Worm (Caenorhabditis elegans): Measurements from ENCODE around the gene F47B8.18.

Gene F47B8.18

ce11 chrV:14324502-14325467 lies at the start of gene F47B8.18, which contains the start of gene F47B8.4:
TSS of gene F47B8.18 (minus strand) at chrV:14325464.
TSS of gene F47B8.4 (minus strand) at chrV:14324673.
- TF ChIP-seq dpl-1 (GFP tag; optimal IDR thresholded peaks at IDR 0.05) (no peak), nhr-77 (tag; optimal IDR thresholded peaks at IDR 0.05) (no peak), snu-23 (GFP tag; optimal IDR thresholded peaks at IDR 0.05) (no peak), ceh-8 (GFP tag; optimal IDR thresholded peaks at IDR 0.05) (peak; percentile 83), sox-4 (tag; optimal IDR thresholded peaks at IDR 0.05) (no peak), ets-5 (GFP tag; IDR thresholded peaks at IDR 0.05) (no peak), lin-39 (tag; optimal IDR thresholded peaks at IDR 0.05) (no peak), unc-30 (tag; optimal IDR thresholded peaks at IDR 0.05) (no peak)

ce11 chrV:14372774-14373173 lies 47.5 kb upstream of the F47B8.18 start, which contains the start of gene unc-39:
TSS of gene unc-39 (plus strand) at chrV:14373074.
- TF ChIP-seq zag-1 (tag; optimal IDR thresholded peaks at IDR 0.05) (no peak), lir-3 (tag; optimal IDR thresholded peaks at IDR 0.05; ENCODE audit: poor library complexity) (no peak), xbp-1 (tag; optimal IDR thresholded peaks at IDR 0.05) (no peak), lin-14 (GFP tag; optimal IDR thresholded peaks at IDR 0.05) (no peak), fkh-10 (GFP tag; optimal IDR thresholded peaks at IDR 0.05) (no peak), mab-9 (GFP tag; IDR thresholded peaks at IDR 0.05) (no peak), ztf-11 (tag; optimal IDR thresholded peaks at IDR 0.05) (no peak), efl-1 (optimal IDR thresholded peaks at IDR 0.05) (no peak), efl-1 (GFP tag; optimal IDR thresholded peaks at IDR 0.05 in 1 of 2) (no peak), nhr-77 (tag; optimal IDR thresholded peaks at IDR 0.05) (no peak), vab-15 (tag; optimal IDR thresholded peaks at IDR 0.05) (no peak), ceh-88 (GFP tag; IDR thresholded peaks at IDR 0.05) (no peak), swsn-7 (tag; optimal IDR thresholded peaks at IDR 0.05) (no peak), zip-4 (GFP tag; optimal IDR thresholded peaks at IDR 0.05) (no peak)

- no peak for TF ChIP-seq ztf-11 (tag; optimal IDR thresholded peaks at IDR 0.05)
- TF ChIP-seq efl-1 (optimal IDR thresholded peaks at IDR 0.05), result no peak
- peak in 1 of 2 experiments; percentile 69 for TF ChIP-seq efl-1 (GFP tag; optimal IDR thresholded peaks at IDR 0.05 in 1 of 2)
Observed at ce11 chrV:14369412-14369811, 44.1 kb upstream of the F47B8.18 start.

ce11 chrV:14368272-14369052 lies 43.2 kb upstream of the F47B8.18 start:
- no peak for TF ChIP-seq tbx-2 (tag; optimal IDR thresholded peaks at IDR 0.05)

- TF ChIP-seq fkh-10 (GFP tag; optimal IDR thresholded peaks at IDR 0.05) (peak; percentile 66), pag-3 (tag; optimal IDR thresholded peaks at IDR 0.05; ENCODE audit: borderline replicate concordance, insufficient read depth) (no peak), pax-3 (tag; optimal IDR thresholded peaks at IDR 0.05) (peak; percentile 41), snpc-4 (tag; optimal IDR thresholded peaks at IDR 0.05) (no peak), tbx-2 (tag; optimal IDR thresholded peaks at IDR 0.05) (no peak), grh-1 (GFP tag; IDR thresholded peaks at IDR 0.05) (no peak), mab-9 (GFP tag; IDR thresholded peaks at IDR 0.05) (no peak), egl-27 (tag; optimal IDR thresholded peaks at IDR 0.05) (no peak), C04F5.9 (tag; optimal IDR thresholded peaks at IDR 0.05) (no peak), nhr-11 (tag; optimal IDR thresholded peaks at IDR 0.05) (no peak), fkh-8 (tag; optimal IDR thresholded peaks at IDR 0.05) (peak; percentile 7), jun-1 (tag; optimal IDR thresholded peaks at IDR 0.05) (peak; percentile 60), lsy-2 (tag; optimal IDR thresholded peaks at IDR 0.05) (no peak), lin-35 (GFP tag; optimal IDR thresholded peaks at IDR 0.05) (peak in 1 of 2 experiments; percentile 2), nhr-12 (tag; optimal IDR thresholded peaks at IDR 0.05) (no peak), nhr-47 (tag; optimal IDR thresholded peaks at IDR 0.05) (peak; percentile 31), nhr-85 (tag) (no peak), lin-15B (tag; optimal IDR thresholded peaks at IDR 0.05) (no peak), snu-23 (GFP tag; optimal IDR thresholded peaks at IDR 0.05) (no peak), ceh-82 (tag; optimal IDR thresholded peaks at IDR 0.05) (peak in 1 of 3 experiments; percentile 18), lin-14 (GFP tag; optimal IDR thresholded peaks at IDR 0.05) (peak; percentile 66)
Observed at ce11 chrV:14366487-14366962, 41.3 kb upstream of the F47B8.18 start.
